Fruit fly (Drosophila melanogaster): Measurements from ENCODE around the gene btsz.

- TF ChIP-seq CG9948 (tag; optimal IDR thresholded peaks at IDR 0.05) = peak; percentile 57
- peak; percentile 59 for TF ChIP-seq CG15710 (tag; optimal IDR thresholded peaks at IDR 0.05)
- no peak for TF ChIP-seq CG10348 (GFP tag; IDR thresholded peaks at IDR 0.05)
- TF ChIP-seq EcR (GFP tag; optimal IDR thresholded peaks at IDR 0.05) = no peak
- peak; percentile 39 for TF ChIP-seq CG34367 (tag; optimal IDR thresholded peaks at IDR 0.05)
Measured at dm6 chr3R:14847844-14848243, 27.4 kb downstream of the btsz start.
